Worm (Caenorhabditis elegans) whole organism, midembryonic: Measurements from ENCODE around the gene C28H8.7.

Experiments used
- flt-1 ChIP-seq: fragments of 200-800 bp; sonication (Bioruptor generic); IDR thresholded peaks from 2 replicates; pipeline ENCODE4 v1.3.6; 2022; ENCODE audit warnings: missing genetic modification characterization, missing compliant biosample characterization
- klf-2 ChIP-seq: fragments of 200-800 bp; sonication (Bioruptor generic); conservative IDR thresholded peaks from 2 replicates; pipeline ENCODE4 v1.3.6; 2022; ENCODE audit warnings: missing genetic modification reagents, missing genetic modification characterization, missing compliant biosample characterization
- med-1 ChIP-seq: sonication (generic microtip); optimal IDR thresholded peaks from 2 replicates; lab custom pipeline; 2017; ENCODE audit warnings: missing genetic modification characterization, mild to moderate bottlenecking, missing compliant biosample characterization, antibody characterized with exemption, missing genetic modification reagents; ENCODE audit not compliant: insufficient read depth
- ref-1 ChIP-seq: fragments of 200-800 bp; sonication (Bioruptor generic); conservative IDR thresholded peaks from 2 replicates; pipeline ENCODE4 v1.3.6; 2022; ENCODE audit warnings: missing genetic modification reagents, missing genetic modification characterization, missing compliant biosample characterization
- ztf-23 ChIP-seq: fragments of 200-800 bp; sonication (Bioruptor generic); IDR thresholded peaks from 2 replicates; pipeline ENCODE4 v1.3.6; 2022; ENCODE audit warnings: missing genetic modification reagents, missing genetic modification characterization, missing compliant biosample characterization

ce11 chrIII:5884459-5884858 lies 2.3 kb downstream of the C28H8.7 start:
- no peak for TF ChIP-seq ztf-23 (GFP tag; lab: Robert Waterston, UW)
- TF ChIP-seq ref-1, result no peak
- no peak for TF ChIP-seq flt-1 (GFP tag; lab: Robert Waterston, UW)
- no peak for TF ChIP-seq klf-2 (GFP tag; lab: Robert Waterston, UW)
- no peak for TF ChIP-seq med-1 (GFP tag; lab: Kevin White, UChicago)
